Fruit fly (Drosophila melanogaster): Measurements from ENCODE around the gene CG12483.

The CG12483 gene

dm6 chr3L:131151-131997, 33.2 kb upstream of the CG12483 start (continued):
- peak; percentile 36 for TF ChIP-seq CG6276 (GFP tag; optimal IDR thresholded peaks at IDR 0.05)
- peak; percentile 11 for TF ChIP-seq topi (GFP tag; optimal IDR thresholded peaks at IDR 0.05)
- TF ChIP-seq CG32006 (GFP tag; optimal IDR thresholded peaks at IDR 0.05): no peak
- no peak for TF ChIP-seq CG1621 (tag; optimal IDR thresholded peaks at IDR 0.05)
- TF ChIP-seq fkh (GFP tag; optimal IDR thresholded peaks at IDR 0.05): peak; percentile 93
- TF ChIP-seq CG31627 (GFP tag; optimal IDR thresholded peaks at IDR 0.05): no peak
- no peak for TF ChIP-seq Hr38 (GFP tag; optimal IDR thresholded peaks at IDR 0.05)
- TF ChIP-seq CG8319 (GFP tag; optimal IDR thresholded peaks at IDR 0.05): no peak
- TF ChIP-seq CG8632 (GFP tag; optimal IDR thresholded peaks at IDR 0.05): no peak
- peak; percentile 18 for TF ChIP-seq spab (GFP tag; optimal IDR thresholded peaks at IDR 0.05)
- TF ChIP-seq CG6163 (GFP tag; IDR thresholded peaks at IDR 0.05): peak; percentile 75
- TF ChIP-seq Gug (GFP tag; IDR thresholded peaks at IDR 0.05): peak; percentile 24; the same call in 1 of the 2 replicates
- TF ChIP-seq lz (GFP tag; optimal IDR thresholded peaks at IDR 0.05): no peak
- peak; percentile 63 to 67 for TF ChIP-seq ss (GFP tag; optimal IDR thresholded peaks at IDR 0.05)
- no peak for TF ChIP-seq CG11294 (GFP tag; IDR thresholded peaks at IDR 0.05)
- TF ChIP-seq fd85E (GFP tag; optimal IDR thresholded peaks at IDR 0.05): peak; percentile 71

DNA sequence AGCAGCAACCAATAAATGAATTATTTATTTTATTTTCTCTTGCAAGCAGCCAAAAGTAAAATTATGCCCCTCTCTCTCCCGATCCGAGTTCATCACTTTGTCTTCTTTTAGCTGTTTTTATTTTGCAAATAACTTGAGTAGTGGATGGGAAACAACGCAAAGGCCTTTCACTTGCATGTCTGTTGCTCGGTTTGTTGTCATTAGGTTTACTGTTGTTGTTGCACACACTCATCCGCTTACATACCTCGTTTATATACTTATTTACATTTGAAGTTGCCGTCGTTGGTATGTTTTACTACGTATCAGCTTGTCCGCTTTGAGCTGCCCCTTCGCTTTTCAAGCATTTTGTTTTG, 32.6 kb upstream of the CG12483 start:
- TF ChIP-seq salr (GFP tag; optimal IDR thresholded peaks at IDR 0.05) (no peak), acj6 (GFP tag; optimal IDR thresholded peaks at IDR 0.05) (no peak)

DNA sequence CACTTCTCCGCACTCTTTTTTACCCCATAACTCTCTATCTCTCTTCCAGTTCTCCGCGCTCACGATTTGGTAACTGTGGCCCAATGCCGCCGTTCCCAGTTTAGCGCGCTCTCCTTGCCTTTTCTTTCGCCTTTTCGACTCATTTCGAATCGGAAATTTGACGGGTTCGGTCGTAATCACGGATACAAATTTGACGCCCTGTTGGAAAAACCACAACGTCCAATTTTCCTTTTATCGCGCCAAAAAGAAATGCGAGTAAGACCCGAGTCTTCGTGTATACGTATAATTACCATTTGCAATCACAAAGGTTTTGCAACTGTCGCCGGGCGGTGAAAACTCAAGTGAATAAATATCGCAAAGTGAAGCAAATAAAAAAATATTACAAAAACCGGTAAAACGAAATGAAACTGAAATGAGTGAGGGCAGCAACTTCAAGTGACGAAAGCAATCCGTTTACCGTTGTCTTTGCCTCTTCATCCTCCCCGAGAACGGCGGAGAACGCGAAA, 31.2 kb upstream of the CG12483 start, which contains the start of gene Pdk1:
Pdk1 (plus strand) TSS at position 140 of the 506 bp plus-strand sequence.
- TF ChIP-seq CG10669 (GFP tag; optimal IDR thresholded peaks at IDR 0.05) (no peak), Blimp-1 (GFP tag; optimal IDR thresholded peaks at IDR 0.05) (peak; percentile 81), CG8119 (GFP tag; IDR thresholded peaks at IDR 0.05) (0 out of 3 replicates have a peak, but pooled peaks have one; percentile 37), Eip75B (GFP tag; optimal IDR thresholded peaks at IDR 0.05) (peak; percentile 27), fd59A (GFP tag; optimal IDR thresholded peaks at IDR 0.05) (no peak), Eip78C (GFP tag) (peak; percentile 51), CG11902 (GFP tag; optimal IDR thresholded peaks at IDR 0.05) (no peak), CG6163 (GFP tag; IDR thresholded peaks at IDR 0.05) (peak; percentile 79), Gug (GFP tag; IDR thresholded peaks at IDR 0.05) (no peak), esn (GFP tag; optimal IDR thresholded peaks at IDR 0.05) (peak; percentile 22), ss (GFP tag; optimal IDR thresholded peaks at IDR 0.05) (peak; percentile 20), CG8319 (GFP tag; optimal IDR thresholded peaks at IDR 0.05) (no peak), OdsH (GFP tag; optimal IDR thresholded peaks at IDR 0.05) (no peak), vri (GFP tag; optimal IDR thresholded peaks at IDR 0.05) (peak; percentile 87), dsx (GFP tag; optimal IDR thresholded peaks at IDR 0.05; ENCODE audit: poor library complexity, severe bottlenecking) (peak; percentile 36), CG11762 (GFP tag; optimal IDR thresholded peaks at IDR 0.05; ENCODE audit: insufficient read depth) (no peak), CG16779 (tag; optimal IDR thresholded peaks at IDR 0.05) (peak; percentile 24), CG11294 (GFP tag; IDR thresholded peaks at IDR 0.05) (no peak), svp (GFP tag) (peak; percentile 42), CG6854 (GFP tag; optimal IDR thresholded peaks at IDR 0.05) (peak; percentile 52), CG9139 (GFP tag; optimal IDR thresholded peaks at IDR 0.05) (no peak), fkh (GFP tag; optimal IDR thresholded peaks at IDR 0.05) (peak; percentile 58), CG3919 (GFP tag; optimal IDR thresholded peaks at IDR 0.05) (peak; percentile 24), Ets96B (tag; optimal IDR thresholded peaks at IDR 0.05) (no peak), net (GFP tag; optimal IDR thresholded peaks at IDR 0.05) (peak; percentile 32), fd85E (GFP tag; optimal IDR thresholded peaks at IDR 0.05) (no peak), dac (GFP tag; optimal IDR thresholded peaks at IDR 0.05) (no peak), Hr4 (GFP tag; optimal IDR thresholded peaks at IDR 0.05) (no peak), Met (GFP tag; optimal IDR thresholded peaks at IDR 0.05) (no peak), CG32006 (GFP tag; optimal IDR thresholded peaks at IDR 0.05) (no peak), CG6276 (GFP tag; optimal IDR thresholded peaks at IDR 0.05) (peak; percentile 26), CG15336 (GFP tag; IDR thresholded peaks at IDR 0.05) (peak; percentile 25; the same call in 1 of the 2 replicates), lz (GFP tag; optimal IDR thresholded peaks at IDR 0.05) (no peak), CG6808 (GFP tag; optimal IDR thresholded peaks at IDR 0.05) (peak; percentile 18), CG1621 (tag; optimal IDR thresholded peaks at IDR 0.05) (peak; percentile 25), eg (GFP tag; IDR thresholded peaks at IDR 0.05) (peak; percentile 58; the same call in 2 of the 3 replicates), spab (GFP tag; optimal IDR thresholded peaks at IDR 0.05) (no peak), CG7368 (GFP tag; optimal IDR thresholded peaks at IDR 0.05) (peak; percentile 5)
